Worm (Caenorhabditis elegans): ENCODE results near the gene cdr-2.
"Not testable (repeated sequence)": the region's sequence is repeated elsewhere in the genome, so short reads cannot be mapped to it uniquely, and the experiment has no call there.

cdr-2 gene

ce11 chrV:12377256-12377655 is 38.3 kb downstream of the cdr-2 start, which contains the start of gene K01D12.1:
Gene K01D12.1, plus strand, starts transcription at chrV:12377556.
- no peak for TF ChIP-seq unc-62 (GFP tag; optimal IDR thresholded peaks at IDR 0.05)

ce11 chrV:12374252-12374651 is 41.3 kb downstream of the cdr-2 start, which contains the start of gene F23H12.10:
Gene F23H12.10, minus strand, starts transcription at chrV:12374263.
- not testable (repeated sequence) for TF ChIP-seq unc-62 (GFP tag; optimal IDR thresholded peaks at IDR 0.05)

- no peak for TF ChIP-seq unc-62 (GFP tag; optimal IDR thresholded peaks at IDR 0.05)
Measured at ce11 chrV:12371386-12371785, 44.1 kb downstream of the cdr-2 start, which contains the start of gene F23H12.7. Gene F23H12.7, plus strand, starts transcription at chrV:12371686.

ce11 chrV:12369437-12369836 is 46.1 kb downstream of the cdr-2 start, which contains the start of gene gcy-13:
Gene gcy-13, minus strand, starts transcription at chrV:12369537.
- no peak for TF ChIP-seq unc-62 (GFP tag; optimal IDR thresholded peaks at IDR 0.05)

ce11 chrV:12365104-12365503 is 50.4 kb downstream of the cdr-2 start, which contains the start of gene fipr-2:
Gene fipr-2, plus strand, starts transcription at chrV:12365348.
- no peak for TF ChIP-seq unc-62 (GFP tag; optimal IDR thresholded peaks at IDR 0.05)

Data from whole organism, dauer.